Worm (Caenorhabditis elegans): Measurements from ENCODE around the gene ztf-9.
A peak's percentile ranks its signal among the peaks of the same experiment; 100 is the strongest.

ztf-9 gene

ce11 chrV:9692109-9692581 is at the start of gene ztf-9:
ztf-9 (minus strand) TSS chrV:9692159.
- TF ChIP-seq ets-5 (GFP tag; IDR thresholded peaks at IDR 0.05) (no peak), fkh-8 (tag; optimal IDR thresholded peaks at IDR 0.05) (no peak), C16A3.4 (tag; optimal IDR thresholded peaks at IDR 0.05) (peak; percentile 40), ceh-82 (tag; optimal IDR thresholded peaks at IDR 0.05) (peak in 1 of 3 experiments; percentile 49), Y116A8C.19 (tag; optimal IDR thresholded peaks at IDR 0.05; ENCODE audit: borderline replicate concordance) (no peak), pqm-1 (tag; optimal IDR thresholded peaks at IDR 0.05) (no peak), ceh-88 (GFP tag; IDR thresholded peaks at IDR 0.05) (no peak), elt-3 (tag; optimal IDR thresholded peaks at IDR 0.05) (peak in 2 of 6 experiments; percentile 32 to 35), grh-1 (GFP tag; IDR thresholded peaks at IDR 0.05) (no peak), nhr-76 (tag; optimal IDR thresholded peaks at IDR 0.05) (no peak), unc-30 (tag; optimal IDR thresholded peaks at IDR 0.05) (no peak), lin-14 (GFP tag; optimal IDR thresholded peaks at IDR 0.05) (peak; percentile 87), snu-23 (GFP tag; optimal IDR thresholded peaks at IDR 0.05) (peak; percentile 59), efl-3 (GFP tag; optimal IDR thresholded peaks at IDR 0.05) (no peak), ama-1 (optimal IDR thresholded peaks at IDR 0.05) (no peak), mdl-1 (tag; optimal IDR thresholded peaks at IDR 0.05) (no peak), blmp-1 (tag; optimal IDR thresholded peaks at IDR 0.05) (peak; percentile 99), C34B4.2 (tag; optimal IDR thresholded peaks at IDR 0.05) (no peak), tbx-2 (tag; optimal IDR thresholded peaks at IDR 0.05) (peak; percentile 43), lin-13 (GFP tag; optimal IDR thresholded peaks at IDR 0.05) (no peak), aly-2 (tag; optimal IDR thresholded peaks at IDR 0.05) (no peak), hlh-4 (tag; optimal IDR thresholded peaks at IDR 0.05) (no peak), ztf-4 (tag; optimal IDR thresholded peaks at IDR 0.05) (no peak), vab-15 (tag; optimal IDR thresholded peaks at IDR 0.05) (no peak), mab-9 (GFP tag; IDR thresholded peaks at IDR 0.05) (no peak), nhr-237 (tag; optimal IDR thresholded peaks at IDR 0.05) (no peak), fos-1 (tag; optimal IDR thresholded peaks at IDR 0.05) (peak; percentile 13), nhr-20 (tag; optimal IDR thresholded peaks at IDR 0.05) (peak; percentile 17), irx-1 (tag; optimal IDR thresholded peaks at IDR 0.05) (peak; percentile 16), nhr-77 (tag; optimal IDR thresholded peaks at IDR 0.05) (peak; percentile 39), fkh-4 (tag; optimal IDR thresholded peaks at IDR 0.05; ENCODE audit: borderline replicate concordance) (no peak), egl-27 (tag; optimal IDR thresholded peaks at IDR 0.05) (no peak), ceh-90 (tag; optimal IDR thresholded peaks at IDR 0.05) (no peak), zip-4 (GFP tag; optimal IDR thresholded peaks at IDR 0.05) (no peak), unc-62 (GFP tag; optimal IDR thresholded peaks at IDR 0.05) (no peak), tlp-1 (tag; optimal IDR thresholded peaks at IDR 0.05) (no peak), ceh-8 (GFP tag; optimal IDR thresholded peaks at IDR 0.05) (no peak), mef-2 (tag; optimal IDR thresholded peaks at IDR 0.05) (no peak), egl-13 (tag; optimal IDR thresholded peaks at IDR 0.05) (no peak), ces-1 (GFP tag; optimal IDR thresholded peaks at IDR 0.05) (no peak), lir-3 (tag; optimal IDR thresholded peaks at IDR 0.05; ENCODE audit: poor library complexity) (no peak), ztf-11 (tag; optimal IDR thresholded peaks at IDR 0.05) (no peak), mep-1 (tag; optimal IDR thresholded peaks at IDR 0.05) (peak; percentile 78), nhr-85 (tag) (no peak), dpl-1 (GFP tag; optimal IDR thresholded peaks at IDR 0.05) (peak in 2 of 3 experiments; percentile 5 to 33), fkh-10 (GFP tag; optimal IDR thresholded peaks at IDR 0.05) (no peak), unc-86 (tag; optimal IDR thresholded peaks at IDR 0.05) (no peak), sup-37 (GFP tag; optimal IDR thresholded peaks at IDR 0.05) (no peak), xbp-1 (tag; optimal IDR thresholded peaks at IDR 0.05) (peak; percentile 11), sox-4 (tag; optimal IDR thresholded peaks at IDR 0.05) (no peak), C04F5.9 (tag; optimal IDR thresholded peaks at IDR 0.05) (no peak), lsy-2 (tag; optimal IDR thresholded peaks at IDR 0.05) (peak in 1 of 2 experiments; percentile 76), alr-1 (tag; optimal IDR thresholded peaks at IDR 0.05; ENCODE audit: borderline replicate concordance) (no peak), unc-130 (tag; optimal IDR thresholded peaks at IDR 0.05) (no peak)

All from whole organism, L1 larva.